ENCODE assay signal across 5 fruit fly cellular contexts in genomic region chr3R:19326043-19326805, dm6.
TF ChIP-seq lines count a peak whose summit lies in the region.

Gene Delta, minus strand, starts transcription at chr3R:19326217.

- peak; percentile 12 for TF ChIP-seq CTCF in whole organism, embryonic (GFP tag; optimal IDR thresholded peaks at IDR 0.05; lab: Kevin White, UChicago)

TF ChIP-seq in whole organism, adult, 20 proteins besides CTCF, POLR2A, EP300 and RAD21:
- TF ChIP-seq tj (GFP tag; optimal IDR thresholded peaks at IDR 0.05; lab: Kevin White, UChicago): peak; percentile 2
- no peak for TF ChIP-seq CG5204 (GFP tag; optimal IDR thresholded peaks at IDR 0.05; lab: Kevin White, UChicago)
- no peak for TF ChIP-seq CG14711 (tag; optimal IDR thresholded peaks at IDR 0.05; lab: Kevin White, UChicago)
- TF ChIP-seq kay (GFP tag; lab: Kevin White, UChicago; ENCODE audit: borderline replicate concordance): peak; percentile 11

TF ChIP-seq in whole organism, embryonic, 481 proteins besides CTCF, POLR2A, EP300 and RAD21 (continues in another document):
- peak; percentile 88; the same call in 3 of the 4 replicates for TF ChIP-seq chinmo (GFP tag; IDR thresholded peaks at IDR 0.05; lab: Robert Waterston, UW; ENCODE audit: partially characterized antibody)
- peak; percentile 95 for TF ChIP-seq Jarid2 (GFP tag; optimal IDR thresholded peaks at IDR 0.05; lab: Kevin White, UChicago)
- no peak for TF ChIP-seq nau (GFP tag; optimal IDR thresholded peaks at IDR 0.05; lab: Kevin White, UChicago)
- peak; percentile 40 for TF ChIP-seq CG17829 (tag; optimal IDR thresholded peaks at IDR 0.05; lab: Kevin White, UChicago)
- TF ChIP-seq Drgx (GFP tag; IDR thresholded peaks at IDR 0.05; lab: Robert Waterston, UW): no peak
- TF ChIP-seq CG12391 (tag; optimal IDR thresholded peaks at IDR 0.05; lab: Kevin White, UChicago): peak; percentile 36
- TF ChIP-seq Tbp (GFP tag; optimal IDR thresholded peaks at IDR 0.05; lab: Kevin White, UChicago): peak; percentile 76
- TF ChIP-seq ac (GFP tag; optimal IDR thresholded peaks at IDR 0.05; lab: Kevin White, UChicago): peak; percentile 50
- peak; percentile 56 for TF ChIP-seq odd (GFP tag; optimal IDR thresholded peaks at IDR 0.05; lab: Kevin White, UChicago)
- peak; percentile 60 for TF ChIP-seq stwl (tag; optimal IDR thresholded peaks at IDR 0.05; lab: Kevin White, UChicago)
- no peak for TF ChIP-seq jigr1 (GFP tag; IDR thresholded peaks at IDR 0.05; lab: Robert Waterston, UW)
- TF ChIP-seq fd64A (GFP tag; optimal IDR thresholded peaks at IDR 0.05; lab: Kevin White, UChicago): no peak
- TF ChIP-seq yki (optimal IDR thresholded peaks at IDR 0.05; lab: Kevin White, UChicago): peak; percentile 8
- TF ChIP-seq Xrp1 (GFP tag; IDR thresholded peaks at IDR 0.05; lab: Robert Waterston, UW): no peak
- peak; percentile 5 for TF ChIP-seq CG12659 (GFP tag; optimal IDR thresholded peaks at IDR 0.05; lab: Kevin White, UChicago)
- no peak for TF ChIP-seq lov (optimal IDR thresholded peaks at IDR 0.05; lab: Kevin White, UChicago)
- peak; percentile 58; the same call in 1 of the 3 replicates for TF ChIP-seq lov (GFP tag; IDR thresholded peaks at IDR 0.05; lab: Robert Waterston, UW)
- peak; percentile 56 for TF ChIP-seq MTF-1 (GFP tag; optimal IDR thresholded peaks at IDR 0.05; lab: Kevin White, UChicago; ENCODE audit: borderline replicate concordance)
- peak; percentile 34; the same call in 1 of the 2 replicates for TF ChIP-seq amos (GFP tag; IDR thresholded peaks at IDR 0.05; lab: Robert Waterston, UW; ENCODE audit: partially characterized antibody)
- peak; percentile 27 for TF ChIP-seq PHDP (tag; optimal IDR thresholded peaks at IDR 0.05; lab: Kevin White, UChicago)
- TF ChIP-seq HLHmδ (GFP tag; optimal IDR thresholded peaks at IDR 0.05; lab: Kevin White, UChicago): peak; percentile 85

TF ChIP-seq in whole organism, prepupa, 60 proteins besides CTCF, POLR2A, EP300 and RAD21 (continues in another document):
- peak; percentile 18 for TF ChIP-seq achi (GFP tag; optimal IDR thresholded peaks at IDR 0.05; lab: Kevin White, UChicago)
- TF ChIP-seq CG8119 (GFP tag; IDR thresholded peaks at IDR 0.05; lab: Robert Waterston, UW): peak; percentile 29; the same call in 1 of the 3 replicates
- peak; percentile 24 for TF ChIP-seq CG1621 (tag; optimal IDR thresholded peaks at IDR 0.05; lab: Kevin White, UChicago)
- TF ChIP-seq spab (GFP tag; optimal IDR thresholded peaks at IDR 0.05; lab: Kevin White, UChicago): no peak
- TF ChIP-seq CG9139 (GFP tag; optimal IDR thresholded peaks at IDR 0.05; lab: Kevin White, UChicago): peak; percentile 41
- TF ChIP-seq net (GFP tag; optimal IDR thresholded peaks at IDR 0.05; lab: Kevin White, UChicago): peak; percentile 27
- peak; percentile 3 for TF ChIP-seq Hr4 (GFP tag; optimal IDR thresholded peaks at IDR 0.05; lab: Kevin White, UChicago)
- TF ChIP-seq CG3919 (GFP tag; optimal IDR thresholded peaks at IDR 0.05; lab: Kevin White, UChicago): peak; percentile 23
- TF ChIP-seq Hr38 (GFP tag; optimal IDR thresholded peaks at IDR 0.05; lab: Kevin White, UChicago): no peak
- TF ChIP-seq CG6163 (GFP tag; IDR thresholded peaks at IDR 0.05; lab: Robert Waterston, UW): peak; percentile 16; the same call in 1 of the 3 replicates
- peak; percentile 32 to 66 for TF ChIP-seq ss (GFP tag; optimal IDR thresholded peaks at IDR 0.05; lab: Kevin White, UChicago)
- no peak for TF ChIP-seq Ets96B (tag; optimal IDR thresholded peaks at IDR 0.05; lab: Kevin White, UChicago)
- peak; percentile 26 for TF ChIP-seq CG32006 (GFP tag; optimal IDR thresholded peaks at IDR 0.05; lab: Kevin White, UChicago)
- peak; percentile 21 for TF ChIP-seq dsx (GFP tag; optimal IDR thresholded peaks at IDR 0.05; lab: Kevin White, UChicago; ENCODE audit: poor library complexity, severe bottlenecking)
- no peak for TF ChIP-seq eg (GFP tag; IDR thresholded peaks at IDR 0.05; lab: Robert Waterston, UW)
- TF ChIP-seq CG16779 (tag; optimal IDR thresholded peaks at IDR 0.05; lab: Kevin White, UChicago): peak; percentile 1
- peak; percentile 76 for TF ChIP-seq Eip78C (GFP tag; lab: Kevin White, UChicago)
- TF ChIP-seq lz (GFP tag; optimal IDR thresholded peaks at IDR 0.05; lab: Kevin White, UChicago): no peak
- peak; percentile 35 for TF ChIP-seq Eip75B (GFP tag; optimal IDR thresholded peaks at IDR 0.05; lab: Kevin White, UChicago)
- no peak for TF ChIP-seq CG10669 (GFP tag; optimal IDR thresholded peaks at IDR 0.05; lab: Kevin White, UChicago)
- TF ChIP-seq CG15336 (GFP tag; IDR thresholded peaks at IDR 0.05; lab: Robert Waterston, UW): 0 out of 2 replicates have a peak, but pooled peaks have one; percentile 45
- no peak for TF ChIP-seq Ets21C (GFP tag; optimal IDR thresholded peaks at IDR 0.05; lab: Kevin White, UChicago)

TF ChIP-seq in whole organism, pupa, 21 proteins besides CTCF, POLR2A, EP300 and RAD21:
- TF ChIP-seq CG10348 (GFP tag; IDR thresholded peaks at IDR 0.05; lab: Robert Waterston, UW) (no peak), EcR (GFP tag; optimal IDR thresholded peaks at IDR 0.05; lab: Kevin White, UChicago) (no peak), CG17806 (tag; optimal IDR thresholded peaks at IDR 0.05; lab: Kevin White, UChicago) (no peak), Ets98B (GFP tag; IDR thresholded peaks at IDR 0.05; lab: Robert Waterston, UW) (no peak; the same call in 1 of the 2 replicates), fd96Ca (GFP tag; IDR thresholded peaks at IDR 0.05; lab: Robert Waterston, UW) (no peak), CG12605 (GFP tag; IDR thresholded peaks at IDR 0.05; lab: Robert Waterston, UW) (no peak), Pif1A (GFP tag; optimal IDR thresholded peaks at IDR 0.05; lab: Kevin White, UChicago) (peak; percentile 18), CG9948 (tag; optimal IDR thresholded peaks at IDR 0.05; lab: Kevin White, UChicago) (no peak), CG13204 (GFP tag; optimal IDR thresholded peaks at IDR 0.05; lab: Kevin White, UChicago) (peak; percentile 50), rn (GFP tag; IDR thresholded peaks at IDR 0.05; lab: Robert Waterston, UW) (no peak), Snoo (tag; optimal IDR thresholded peaks at IDR 0.05; lab: Kevin White, UChicago) (no peak), CG8159 (tag; optimal IDR thresholded peaks at IDR 0.05; lab: Kevin White, UChicago) (peak; percentile 21), CG15710 (tag; optimal IDR thresholded peaks at IDR 0.05; lab: Kevin White, UChicago) (no peak), Pif1B (GFP tag; optimal IDR thresholded peaks at IDR 0.05; lab: Kevin White, UChicago) (no peak), CG14655 (GFP tag; optimal IDR thresholded peaks at IDR 0.05; lab: Kevin White, UChicago) (peak; percentile 33), CG34367 (tag; optimal IDR thresholded peaks at IDR 0.05; lab: Kevin White, UChicago) (no peak), CG8301 (tag; optimal IDR thresholded peaks at IDR 0.05; lab: Kevin White, UChicago) (no peak), gl (tag; optimal IDR thresholded peaks at IDR 0.05; lab: Kevin White, UChicago) (no peak), CG4496 (GFP tag; IDR thresholded peaks at IDR 0.05; lab: Robert Waterston, UW) (no peak), CG32121 (GFP tag; IDR thresholded peaks at IDR 0.05; lab: Robert Waterston, UW) (no peak), D1 (tag; optimal IDR thresholded peaks at IDR 0.05; lab: Kevin White, UChicago) (peak; percentile 85)

TF ChIP-seq in whole organism, wandering third instar larva, 38 proteins besides CTCF, POLR2A, EP300 and RAD21:
- TF ChIP-seq pan (optimal IDR thresholded peaks at IDR 0.05; lab: Kevin White, UChicago) (no peak), Rel (GFP tag; optimal IDR thresholded peaks at IDR 0.05; lab: Kevin White, UChicago) (no peak), Rel (tag; optimal IDR thresholded peaks at IDR 0.05; lab: Kevin White, UChicago) (no peak), Vsx2 (GFP tag; optimal IDR thresholded peaks at IDR 0.05; lab: Kevin White, UChicago; ENCODE audit: partially characterized antibody) (no peak), Sp1 (GFP tag; optimal IDR thresholded peaks at IDR 0.05; lab: Kevin White, UChicago) (no peak), dl (GFP tag; optimal IDR thresholded peaks at IDR 0.05; lab: Kevin White, UChicago; ENCODE audit: insufficient read depth in 1 of 2, partially characterized antibody in 2 of 2) (no peak), OdsH (GFP tag; optimal IDR thresholded peaks at IDR 0.05; lab: Kevin White, UChicago) (no peak), Dif (GFP tag; optimal IDR thresholded peaks at IDR 0.05; lab: Kevin White, UChicago; ENCODE audit: partially characterized antibody) (peak; percentile 36), brk (GFP tag; optimal IDR thresholded peaks at IDR 0.05; lab: Kevin White, UChicago) (peak; percentile 16), CrebA (GFP tag; optimal IDR thresholded peaks at IDR 0.05; lab: Kevin White, UChicago; ENCODE audit: borderline replicate concordance) (no peak)
